Fruit fly (Drosophila melanogaster) S2 (cell line): ENCODE data around the gene CG9967.

Experiments
- CG8478 ChIP-seq: fragments of >200 bp; optimal IDR thresholded peaks from 2 replicates; lab custom pipeline; 2018
- CTCF ChIP-seq, 2 experiments: fragments of >200 bp; optimal IDR thresholded peaks; 2 replicates each; lab custom pipeline; 2018

Gene CG9967

DNA sequence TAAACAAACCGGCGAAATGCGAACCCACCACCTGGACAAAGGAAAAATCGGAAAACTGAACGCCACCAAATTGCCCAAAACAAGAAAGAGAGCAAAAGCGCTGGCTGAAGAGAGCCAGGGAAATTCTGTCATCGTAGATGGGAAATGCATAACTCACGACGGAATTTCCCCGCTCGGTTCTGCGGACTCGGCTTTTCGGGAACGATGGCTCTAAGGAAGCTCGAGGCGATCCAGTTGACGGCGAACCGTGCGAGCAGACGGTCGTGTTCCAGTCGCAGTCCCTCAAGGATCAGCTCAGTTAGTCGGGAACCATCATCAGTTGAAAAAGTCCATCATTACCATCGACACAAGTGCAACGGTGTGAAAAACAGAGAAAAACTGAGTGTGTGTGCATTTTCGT is 45.7 kb downstream of the CG9967 start, which contains the start of gene eys:
Gene eys (plus strand): TSS at position 232 of the 400 bp plus-strand sequence.
- TF ChIP-seq CTCF (optimal IDR thresholded peaks at IDR 0.05; lab: Kevin White, UChicago) (no peak), CG8478 (lab: Kevin White, UChicago) (no peak)

DNA sequence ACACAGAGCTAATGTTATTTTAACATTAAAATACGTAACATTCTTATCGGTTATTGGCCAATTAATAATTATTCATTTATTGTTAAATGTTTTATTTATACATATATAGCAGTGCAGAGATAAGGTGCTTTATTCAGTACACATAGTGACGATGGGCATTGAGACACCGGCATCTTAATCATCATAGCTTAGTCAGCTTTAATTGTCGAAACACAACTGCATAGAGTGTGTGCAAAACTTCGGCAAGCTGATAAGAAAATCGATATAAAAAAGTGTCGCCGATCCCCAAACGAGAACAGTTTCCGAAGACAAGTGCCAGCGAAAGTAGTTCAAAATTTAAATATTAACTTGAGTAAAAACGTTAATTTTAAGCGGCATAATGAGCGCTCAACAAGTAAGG is 49.5 kb downstream of the CG9967 start, which contains the start of gene CG16995:
Gene CG16995 (plus strand): TSS at position 301 of the 400 bp plus-strand sequence.
- TF ChIP-seq CG8478 (lab: Kevin White, UChicago) (no peak), CTCF (optimal IDR thresholded peaks at IDR 0.05; lab: Kevin White, UChicago) (no peak)

DNA sequence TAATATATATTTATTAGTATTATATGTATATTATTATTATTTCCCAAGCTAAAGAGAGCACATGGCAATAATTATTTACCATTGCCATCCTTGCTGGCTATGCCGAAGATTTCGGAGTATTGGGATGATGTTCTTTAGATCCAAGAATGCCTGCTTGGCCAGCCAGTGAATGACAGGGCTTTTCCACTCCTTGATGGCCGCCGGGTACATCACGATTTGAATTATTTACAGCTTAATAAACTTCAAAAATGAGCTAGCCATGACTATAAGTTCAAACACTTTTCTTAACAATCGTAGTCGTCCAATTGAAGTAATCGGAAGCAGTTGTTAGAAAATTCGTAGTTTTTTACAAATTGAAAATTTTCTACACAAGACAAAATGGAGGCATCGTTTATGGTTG is 57.4 kb downstream of the CG9967 start, which contains the start of gene CG31949:
Gene CG31949 (plus strand): TSS at position 301 of the 400 bp plus-strand sequence.
- no peak for TF ChIP-seq CG8478 (lab: Kevin White, UChicago)
- TF ChIP-seq CTCF (optimal IDR thresholded peaks at IDR 0.05; lab: Kevin White, UChicago): no peak

DNA sequence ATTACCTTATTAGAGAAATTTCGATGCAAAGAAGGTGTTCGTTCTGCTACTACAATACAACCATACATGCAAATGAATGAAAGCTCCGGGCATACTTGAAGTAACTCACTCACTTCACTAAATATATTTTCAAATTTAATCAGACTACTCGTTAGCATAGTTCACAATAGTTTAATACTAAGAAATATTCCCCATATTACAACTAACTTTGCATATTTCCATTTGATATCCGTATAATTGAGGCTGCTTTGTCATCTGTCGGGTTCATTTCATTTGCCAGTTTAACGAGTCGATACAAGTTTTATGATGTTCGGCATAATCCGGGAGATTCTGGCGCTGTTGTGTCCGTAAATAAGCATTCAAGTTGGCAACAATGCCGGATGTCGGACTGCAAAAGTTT is 66.5 kb downstream of the CG9967 start, which contains the start of gene robl22E:
Gene robl22E (minus strand): TSS at position 101 of the 400 bp plus-strand sequence.
- no peak for TF ChIP-seq CTCF (optimal IDR thresholded peaks at IDR 0.05; lab: Kevin White, UChicago)
- no peak for TF ChIP-seq CG8478 (lab: Kevin White, UChicago)

DNA sequence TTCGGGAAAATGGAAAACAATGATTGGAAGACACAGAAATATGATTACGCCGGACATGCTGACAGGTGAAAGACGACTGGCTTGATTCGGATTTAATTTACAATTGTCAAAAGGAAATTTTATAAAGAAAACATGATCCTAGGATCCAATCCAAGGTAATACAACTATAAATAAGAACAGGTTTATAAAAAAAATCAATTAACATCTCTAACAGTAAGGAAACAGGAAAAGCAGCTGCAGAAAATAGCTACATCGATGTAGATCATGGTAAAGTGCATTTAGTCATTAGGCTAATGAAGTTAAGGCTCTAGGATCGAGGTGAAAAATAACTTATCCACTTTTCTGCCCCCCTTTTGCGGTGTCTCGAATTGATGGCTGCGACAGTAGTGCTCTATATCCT is 67.8 kb downstream of the CG9967 start, which contains the start of gene CG17237:
Gene CG17237 (minus strand): TSS at position 101 of the 400 bp plus-strand sequence.
- TF ChIP-seq CG8478 (lab: Kevin White, UChicago): no peak
- no peak for TF ChIP-seq CTCF (optimal IDR thresholded peaks at IDR 0.05; lab: Kevin White, UChicago)

DNA sequence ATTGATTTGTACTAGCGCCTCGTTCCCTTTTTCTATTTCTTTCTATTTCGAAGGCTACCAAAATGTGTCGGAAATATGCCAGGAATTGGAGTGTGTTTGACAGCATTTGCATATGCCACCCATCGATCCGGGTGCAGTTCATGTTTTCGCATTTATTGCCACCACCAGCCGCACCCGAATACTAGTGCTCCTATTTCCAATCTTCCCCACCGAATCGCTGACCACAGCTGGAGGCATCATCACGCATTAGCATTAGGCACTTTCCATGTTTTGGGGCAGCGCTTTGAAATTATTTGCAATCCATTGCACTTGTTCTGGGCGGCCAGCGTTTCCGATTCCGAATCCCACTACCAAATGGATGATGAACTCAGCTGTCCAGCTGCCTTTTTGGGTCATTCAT is 69.3 kb downstream of the CG9967 start, which contains the start of gene CG42658:
Gene CG42658 (minus strand): TSS at position 101 of the 400 bp plus-strand sequence.
- TF ChIP-seq CTCF (optimal IDR thresholded peaks at IDR 0.05; lab: Kevin White, UChicago): no peak
- no peak for TF ChIP-seq CG8478 (lab: Kevin White, UChicago)

DNA sequence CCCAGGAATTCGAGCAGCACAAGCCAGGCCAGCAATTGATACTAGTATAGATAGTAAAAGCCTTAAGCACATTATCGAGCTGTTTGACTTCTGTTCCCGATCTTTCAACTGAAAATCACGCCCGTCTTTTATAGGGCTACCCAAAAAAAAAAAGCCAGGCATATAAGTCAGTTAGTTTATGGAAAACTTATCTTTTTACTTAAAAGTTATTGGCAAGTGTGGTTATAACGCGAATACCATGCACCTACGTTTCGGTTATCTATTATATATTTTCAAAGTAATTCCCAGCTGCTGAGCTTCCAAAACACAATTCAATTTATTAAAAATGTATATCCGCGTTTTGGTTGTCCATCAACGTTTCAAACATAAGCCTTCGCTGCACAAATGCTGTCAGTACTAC is 70.4 kb downstream of the CG9967 start, which contains the start of gene CG31681:
Gene CG31681 (minus strand): TSS at position 101 of the 400 bp plus-strand sequence.
- TF ChIP-seq CTCF (optimal IDR thresholded peaks at IDR 0.05; lab: Kevin White, UChicago): no peak
- TF ChIP-seq CG8478 (lab: Kevin White, UChicago): no peak

DNA sequence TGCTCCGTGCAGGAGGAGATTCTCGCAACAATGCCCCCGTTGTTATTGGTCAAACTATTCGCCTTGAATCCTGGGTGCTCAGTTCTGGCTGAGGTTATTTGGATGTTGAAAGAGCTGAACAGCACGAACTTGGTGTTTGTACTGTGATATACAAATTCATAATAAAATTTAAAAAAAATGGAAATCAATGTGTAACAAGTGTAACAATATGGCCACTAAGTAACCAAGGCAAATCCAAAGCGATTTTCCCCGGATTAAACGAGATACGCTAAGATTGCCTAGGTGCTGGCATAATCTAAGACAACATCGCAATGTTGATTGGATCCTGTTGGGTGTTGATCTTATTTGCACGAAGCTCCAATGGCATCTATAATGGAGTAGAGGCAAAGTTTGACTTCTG is 72.3 kb downstream of the CG9967 start, which contains the start of gene CG4271:
Gene CG4271 (plus strand): TSS at position 301 of the 400 bp plus-strand sequence.
- TF ChIP-seq CTCF (optimal IDR thresholded peaks at IDR 0.05; lab: Kevin White, UChicago): no peak
- TF ChIP-seq CG8478 (lab: Kevin White, UChicago): no peak

DNA sequence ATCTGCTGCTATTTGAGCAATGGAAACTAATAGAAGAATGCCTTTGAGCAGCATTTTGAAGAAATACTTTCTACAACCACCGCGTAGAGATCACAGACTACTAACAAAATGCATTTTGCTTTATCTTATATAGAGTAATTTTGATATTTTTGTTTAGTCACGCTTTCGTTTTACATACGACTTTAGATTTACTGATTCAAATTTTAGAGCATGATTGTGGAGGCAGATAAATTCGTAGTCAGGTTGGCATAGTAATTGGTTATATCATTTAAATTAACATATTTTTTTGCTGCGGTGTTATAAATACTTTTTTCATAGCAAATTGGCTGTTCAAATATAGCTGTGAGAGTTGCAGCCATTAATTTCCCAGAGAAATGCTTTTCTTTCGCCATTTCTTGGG is 88.1 kb downstream of the CG9967 start, which contains the start of gene CG17242:
Gene CG17242 (minus strand): TSS at position 101 of the 400 bp plus-strand sequence.
- TF ChIP-seq CTCF (optimal IDR thresholded peaks at IDR 0.05; lab: Kevin White, UChicago) (no peak), CG8478 (lab: Kevin White, UChicago) (no peak)

DNA sequence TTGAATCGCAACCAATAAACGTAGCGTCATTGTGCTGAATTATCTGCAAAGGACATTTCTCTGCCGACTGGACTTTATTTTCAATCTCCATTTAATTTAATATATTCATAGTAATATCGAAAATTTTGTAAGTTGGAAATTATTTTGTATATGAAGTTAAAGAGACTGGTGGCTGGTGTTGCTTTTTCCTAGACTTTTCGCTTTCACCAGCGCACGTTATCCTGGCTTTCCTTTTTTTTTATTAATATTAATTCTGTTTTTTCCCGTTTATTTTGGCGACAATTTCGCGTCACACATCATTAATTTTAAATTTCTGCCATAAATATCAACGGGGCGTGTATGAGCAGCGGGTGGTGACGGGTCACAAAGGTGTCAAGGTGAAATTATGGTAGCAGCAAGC is 91.9 kb downstream of the CG9967 start, which contains the start of gene CG34049:
Gene CG34049 (minus strand): TSS at position 101 of the 400 bp plus-strand sequence.
- TF ChIP-seq CG8478 (lab: Kevin White, UChicago): no peak
- no peak for TF ChIP-seq CTCF (optimal IDR thresholded peaks at IDR 0.05; lab: Kevin White, UChicago)

DNA sequence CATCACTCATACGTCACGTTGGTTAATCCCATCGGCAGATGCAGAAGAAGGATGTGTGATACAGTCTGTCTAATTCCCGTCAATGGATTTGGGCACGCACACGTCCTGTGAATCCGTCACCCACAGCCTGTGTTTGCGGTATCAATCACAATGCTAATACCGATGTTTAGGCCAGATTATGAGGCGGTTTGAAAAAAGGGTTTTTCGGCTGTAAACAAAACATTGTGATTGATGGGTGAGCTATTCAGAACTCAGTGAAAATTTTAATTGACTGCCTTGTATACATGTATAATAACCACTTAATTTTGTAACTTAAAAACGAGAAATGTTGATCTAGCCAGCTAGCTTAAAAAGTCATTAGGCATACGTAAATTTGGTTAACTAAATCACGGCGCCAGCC is 94.0 kb downstream of the CG9967 start, which contains the start of gene CG4270:
Gene CG4270 (plus strand): TSS at position 301 of the 400 bp plus-strand sequence.
- TF ChIP-seq CTCF (optimal IDR thresholded peaks at IDR 0.05; lab: Kevin White, UChicago) (no peak), CG8478 (lab: Kevin White, UChicago) (no peak)
